Worm (Caenorhabditis elegans) whole organism, L2 larva: ENCODE results near the gene clec-160.

Source experiments
- F13H6.1 ChIP-seq: sonication (generic microtip); optimal IDR thresholded peaks from 2 replicates; lab custom pipeline; 2016; ENCODE audit warnings: missing genetic modification characterization, missing compliant biosample characterization
- ama-1 ChIP-seq: fragments of 150-350 bp; optimal IDR thresholded peaks from 2 replicates; lab custom pipeline; 2018; ENCODE audit warnings: inconsistent platforms
- crh-2 ChIP-seq: sonication (generic microtip); optimal IDR thresholded peaks from 2 replicates; lab custom pipeline; 2017; ENCODE audit warnings: missing biosample characterization, missing genetic modification characterization
- fos-1 ChIP-seq: fragments of 150-350 bp; optimal IDR thresholded peaks from 2 replicates; lab custom pipeline; 2014; ENCODE audit warnings: missing biosample characterization, missing genetic modification characterization
- gmeb-1 ChIP-seq: fragments of 150-350 bp; optimal IDR thresholded peaks from 2 replicates; lab custom pipeline; 2014; ENCODE audit warnings: missing biosample characterization, missing genetic modification characterization
- lin-11 ChIP-seq: fragments of 150-350 bp; sonication (generic microtip); optimal IDR thresholded peaks from 2 replicates; lab custom pipeline; 2014; ENCODE audit warnings: missing biosample characterization, missing genetic modification characterization, inconsistent platforms, mixed read lengths
- mdl-1 ChIP-seq, 2 experiments: fragments of 150-350 bp in 1 of 2; sonication (generic microtip) in 1 of 2; optimal IDR thresholded peaks; 2 replicates each; lab custom pipeline; 2017; ENCODE audit warnings: missing biosample characterization in 2 of 2, missing genetic modification characterization in 2 of 2
- nhr-11 ChIP-seq: fragments of 150-350 bp; optimal IDR thresholded peaks from 2 replicates; lab custom pipeline; 2014; ENCODE audit warnings: missing biosample characterization, missing genetic modification characterization
- zag-1 ChIP-seq: fragments of 150-350 bp; optimal IDR thresholded peaks from 2 replicates; lab custom pipeline; 2014; ENCODE audit warnings: missing biosample characterization, missing genetic modification characterization

- TF ChIP-seq gmeb-1 (tag; lab: Kevin White, UChicago), result no peak
- TF ChIP-seq nhr-11, result no peak
- no peak for TF ChIP-seq lin-11
- no peak for TF ChIP-seq fos-1 (tag; lab: Kevin White, UChicago)
- no peak for TF ChIP-seq crh-2 (tag; lab: Kevin White, UChicago)
- no peak for TF ChIP-seq zag-1 (tag; lab: Kevin White, UChicago)
- no peak for TF ChIP-seq F13H6.1 (tag; lab: Kevin White, UChicago)
- TF ChIP-seq mdl-1 (tag; optimal IDR thresholded peaks at IDR 0.05; lab: Kevin White, UChicago), result no peak
- TF ChIP-seq ama-1, result no peak
Measured at ce11 chrIII:8283525-8283924, 7.8 kb upstream of the clec-160 start.
